Worm (Caenorhabditis elegans) whole organism, L3 larva: Measurements from ENCODE around the gene F28H7.7.

Source experiments
- aly-2 ChIP-seq: fragments of 150-350 bp; optimal IDR thresholded peaks from 2 replicates; lab custom pipeline; 2014; ENCODE audit warnings: missing biosample characterization, missing genetic modification characterization
- ama-1 ChIP-seq: fragments of 150-350 bp; optimal IDR thresholded peaks from 2 replicates; lab custom pipeline; 2018
- ceh-28 ChIP-seq: fragments of 150-350 bp; optimal IDR thresholded peaks from 2 replicates; lab custom pipeline; 2014; ENCODE audit warnings: missing biosample characterization, missing genetic modification reagents, missing genetic modification characterization
- egl-5 ChIP-seq: fragments of 150-350 bp; optimal IDR thresholded peaks from 2 replicates; lab custom pipeline; 2017; ENCODE audit warnings: missing biosample characterization, missing genetic modification reagents, missing genetic modification characterization, inconsistent platforms
- elt-1 ChIP-seq: fragments of 150-350 bp; optimal IDR thresholded peaks from 2 replicates; lab custom pipeline; 2014; ENCODE audit warnings: missing biosample characterization, missing genetic modification characterization
- elt-3 ChIP-seq, 3 experiments: fragments of 150-350 bp in 1 of 3; sonication (generic microtip) in 2 of 3; optimal IDR thresholded peaks; 2 replicates in 2 of 3; 4 replicates in 1 of 3; lab custom pipeline; 2014 to 2017; ENCODE audit warnings: missing biosample characterization in 3 of 3, missing genetic modification characterization in 3 of 3
- fos-1 ChIP-seq: fragments of 150-350 bp; optimal IDR thresholded peaks from 2 replicates; lab custom pipeline; 2014; ENCODE audit warnings: missing biosample characterization, missing genetic modification characterization
- jun-1 ChIP-seq: fragments of 150-350 bp; optimal IDR thresholded peaks from 2 replicates; lab custom pipeline; 2014; ENCODE audit warnings: missing biosample characterization, missing genetic modification reagents, missing genetic modification characterization
- lsy-12 ChIP-seq: sonication (generic microtip); optimal IDR thresholded peaks from 2 replicates; lab custom pipeline; 2016; ENCODE audit warnings: mild to moderate bottlenecking, missing genetic modification characterization, missing compliant biosample characterization
- nhr-76 ChIP-seq: fragments of 150-350 bp; sonication (generic microtip); optimal IDR thresholded peaks from 5 replicates; lab custom pipeline; 2014; ENCODE audit warnings: missing biosample characterization, missing genetic modification characterization
- pha-4 ChIP-seq: fragments of 150-350 bp; optimal IDR thresholded peaks from 2 replicates; lab custom pipeline; 2014; ENCODE audit warnings: missing biosample characterization, missing genetic modification reagents, missing genetic modification characterization
- pqm-1 ChIP-seq: fragments of 150-350 bp; optimal IDR thresholded peaks from 2 replicates; lab custom pipeline; 2017; ENCODE audit warnings: missing biosample characterization, missing genetic modification characterization, inconsistent platforms
- skn-1 ChIP-seq: fragments of 150-350 bp; optimal IDR thresholded peaks from 2 replicates; lab custom pipeline; 2014; ENCODE audit warnings: missing biosample characterization, missing genetic modification characterization
- snpc-4 ChIP-seq: fragments of 150-350 bp; optimal IDR thresholded peaks from 2 replicates; lab custom pipeline; 2014; ENCODE audit warnings: missing biosample characterization, missing genetic modification characterization

ce11 chrV:10726691-10727090 is 27.3 kb downstream of the F28H7.7 start:
- no peak for TF ChIP-seq ceh-28 (tag; lab: Kevin White, UChicago)
- TF ChIP-seq skn-1 (tag; lab: Kevin White, UChicago) = peak; percentile 10
- TF ChIP-seq pqm-1 (tag; lab: Kevin White, UChicago) = peak; percentile 39
- TF ChIP-seq fos-1 (tag; lab: Kevin White, UChicago) = no peak
- TF ChIP-seq jun-1 = peak; percentile 41
- TF ChIP-seq aly-2 (tag; lab: Kevin White, UChicago) = no peak
- no peak for TF ChIP-seq nhr-76
- no peak for TF ChIP-seq snpc-4 (tag; lab: Kevin White, UChicago)
- TF ChIP-seq pha-4 (tag; lab: Kevin White, UChicago) = peak; percentile 53
- TF ChIP-seq ama-1 (lab: Kevin White, UChicago) = no peak
- TF ChIP-seq elt-3 (tag; optimal IDR thresholded peaks at IDR 0.05; lab: Kevin White, UChicago) = no peak
- TF ChIP-seq egl-5 (tag; lab: Kevin White, UChicago) = no peak
- TF ChIP-seq elt-1 = no peak
- TF ChIP-seq lsy-12 (tag; lab: Kevin White, UChicago) = no peak
